Worm (Caenorhabditis elegans): ENCODE data around the gene str-87.

DNA sequence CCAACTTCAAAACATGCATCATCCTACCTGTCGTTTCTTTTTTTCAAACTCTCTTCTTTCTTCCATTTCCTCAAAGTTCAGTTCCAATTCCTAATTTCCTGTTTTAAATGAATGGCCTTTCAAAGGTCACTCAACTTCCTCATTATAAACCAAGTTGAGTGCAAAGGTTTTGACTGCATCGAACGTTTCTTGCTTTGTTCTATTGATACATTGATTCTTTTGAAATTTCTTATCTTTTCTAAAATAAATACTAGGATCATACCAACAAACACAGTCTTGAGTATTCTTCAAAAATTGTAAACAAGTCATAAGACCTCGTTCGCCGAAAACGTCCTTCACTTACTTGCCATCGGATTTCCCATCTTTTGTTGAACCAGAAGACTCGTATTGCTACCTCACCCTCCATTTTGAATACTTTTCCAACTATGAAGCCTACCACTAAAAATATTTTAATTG is 2.2 kb upstream of the str-87 start, which contains the start of gene F59E11.7:
- TF ChIP-seq ama-1 (optimal IDR thresholded peaks at IDR 0.05) (no peak), sox-4 (tag; optimal IDR thresholded peaks at IDR 0.05) (no peak), T23F11.4 (GFP tag; optimal IDR thresholded peaks at IDR 0.05) (no peak), pqm-1 (tag; optimal IDR thresholded peaks at IDR 0.05) (no peak), nhr-11 (tag; optimal IDR thresholded peaks at IDR 0.05) (no peak), madf-2 (tag; optimal IDR thresholded peaks at IDR 0.05) (no peak), ceh-9 (tag; optimal IDR thresholded peaks at IDR 0.05) (no peak), pag-3 (tag; optimal IDR thresholded peaks at IDR 0.05; ENCODE audit: borderline replicate concordance) (no peak), unc-86 (tag; optimal IDR thresholded peaks at IDR 0.05) (no peak), pha-4 (tag; optimal IDR thresholded peaks at IDR 0.05) (no peak), fkh-10 (GFP tag; optimal IDR thresholded peaks at IDR 0.05) (no peak), pax-1 (tag; optimal IDR thresholded peaks at IDR 0.05) (no peak), hlh-30 (tag; optimal IDR thresholded peaks at IDR 0.05; ENCODE audit: insufficient read depth) (no peak), dve-1 (tag; optimal IDR thresholded peaks at IDR 0.05) (no peak)

Data from whole organism, late embryonic.